Worm (Caenorhabditis elegans) whole organism, midembryonic: ENCODE measurements around the gene mog-1.

Experiments
- flt-1 ChIP-seq: fragments of 200-800 bp; sonication (Bioruptor generic); IDR thresholded peaks from 2 replicates; pipeline ENCODE4 v1.3.6; 2022; ENCODE audit warnings: missing genetic modification characterization, missing compliant biosample characterization
- med-1 ChIP-seq: sonication (generic microtip); optimal IDR thresholded peaks from 2 replicates; lab custom pipeline; 2017; ENCODE audit warnings: missing genetic modification characterization, mild to moderate bottlenecking, missing compliant biosample characterization, antibody characterized with exemption, missing genetic modification reagents; ENCODE audit not compliant: insufficient read depth
- ref-1 ChIP-seq: fragments of 200-800 bp; sonication (Bioruptor generic); conservative IDR thresholded peaks from 2 replicates; pipeline ENCODE4 v1.3.6; 2022; ENCODE audit warnings: missing genetic modification reagents, missing genetic modification characterization, missing compliant biosample characterization

DNA sequence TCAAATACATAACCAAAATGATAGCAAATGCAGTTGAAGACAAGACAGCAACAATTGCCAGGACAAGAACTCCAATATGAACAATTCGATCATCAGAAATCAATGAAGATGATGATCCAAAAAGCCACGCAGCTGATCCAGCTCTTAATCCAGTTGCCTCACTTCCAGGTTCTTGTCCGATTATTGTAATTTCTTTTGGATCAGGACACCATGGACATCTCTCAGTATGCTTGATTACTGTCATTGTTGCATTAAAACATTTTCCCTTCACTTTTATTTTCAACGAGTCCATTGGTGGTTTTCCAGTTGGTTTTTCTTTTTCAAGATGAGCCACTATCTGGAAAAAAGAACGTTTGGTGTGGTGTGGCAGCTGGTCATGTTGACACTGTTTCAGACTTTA lies 8.4 kb upstream of the mog-1 start:
- TF ChIP-seq med-1 (GFP tag; lab: Kevin White, UChicago): no peak
- TF ChIP-seq flt-1 (GFP tag; lab: Robert Waterston, UW): no peak
- no peak for TF ChIP-seq ref-1
